Worm (Caenorhabditis elegans) whole organism, L4/young adult: ENCODE measurements around the gene bus-4.
"Not testable (repeated sequence)": the region's sequence is repeated elsewhere in the genome, so short reads cannot be mapped to it uniquely, and the experiment has no call there.

Source experiments
- W03F9.2 ChIP-seq: fragments of 150-350 bp; optimal IDR thresholded peaks from 2 replicates; lab custom pipeline; 2014; ENCODE audit warnings: missing biosample characterization, missing genetic modification characterization
- him-1 ChIP-seq: sonication (generic microtip); optimal IDR thresholded peaks from 2 replicates; lab custom pipeline; 2016; ENCODE audit warnings: missing genotype, missing genetic modification reagents, missing genetic modification characterization, missing compliant biosample characterization

- TF ChIP-seq W03F9.2 (tag; lab: Kevin White, UChicago); him-1: not testable (repeated sequence)
These were observed 27.7 kb downstream of the bus-4 start, which contains the start of gene miro-1 for ce11 chrIV:4715785-4716184.
